Fruit fly (Drosophila melanogaster) whole organism, embryonic: ENCODE data around the gene DPCoAC.

Source experiments
- CG11696 ChIP-seq: fragments of 200-800 bp; sonication (Bioruptor generic); IDR thresholded peaks from 2 replicates; pipeline ENCODE4 v1.3.6; 2022; ENCODE audit warnings: missing biosample characterization, missing genetic modification characterization
- CG12659 ChIP-seq: fragments of 200-800 bp; sonication (Bioruptor generic); optimal IDR thresholded peaks from 3 replicates; lab custom pipeline; 2017; ENCODE audit warnings: mild to moderate bottlenecking, missing biosample characterization, missing genetic modification reagents, missing genetic modification characterization
- CG15479 ChIP-seq: fragments of 200-800 bp; sonication (Bioruptor generic); optimal IDR thresholded peaks from 3 replicates; lab custom pipeline; 2019; ENCODE audit warnings: missing biosample characterization, mild to moderate bottlenecking, missing genetic modification characterization, moderate library complexity
- CG17328 ChIP-seq: fragments of 200-800 bp; sonication (Bioruptor generic); IDR thresholded peaks from 2 replicates; pipeline ENCODE4 v1.3.6; 2022; ENCODE audit warnings: missing biosample characterization, missing genetic modification characterization
- CG17385 ChIP-seq: fragments of 200-800 bp; sonication (Bioruptor generic); optimal IDR thresholded peaks from 3 replicates; lab custom pipeline; 2018; ENCODE audit warnings: missing biosample characterization, mild to moderate bottlenecking, missing genetic modification characterization
- CG17568 ChIP-seq: fragments of 200-800 bp; sonication (Bioruptor generic); optimal IDR thresholded peaks from 2 replicates; lab custom pipeline; 2018; ENCODE audit warnings: missing biosample characterization, mild to moderate bottlenecking, missing genetic modification characterization, moderate library complexity
- CG18764 ChIP-seq: fragments of 200-800 bp; sonication (Bioruptor generic); optimal IDR thresholded peaks from 3 replicates; lab custom pipeline; 2016; ENCODE audit warnings: missing biosample characterization, missing genetic modification characterization
- CG2199 ChIP-seq: fragments of 200-800 bp; sonication (Bioruptor generic); IDR thresholded peaks from 3 replicates; pipeline ENCODE4 v1.3.6; 2022; ENCODE audit warnings: missing biosample characterization, missing genetic modification characterization
- CG33213 ChIP-seq: fragments of 200-800 bp; sonication (Bioruptor generic); optimal IDR thresholded peaks from 3 replicates; lab custom pipeline; 2016; ENCODE audit warnings: missing biosample characterization, missing genetic modification characterization
- CG6272 ChIP-seq: fragments of 200-800 bp; sonication (Bioruptor generic); IDR thresholded peaks from 2 replicates; pipeline ENCODE4 v1.3.6; 2022; ENCODE audit warnings: missing biosample characterization, missing genetic modification characterization
- CG7556 ChIP-seq: fragments of 200-800 bp; sonication (Bioruptor generic); optimal IDR thresholded peaks from 2 replicates; lab custom pipeline; 2017; ENCODE audit warnings: missing biosample characterization, mild to moderate bottlenecking, missing genetic modification characterization
- Dp ChIP-seq: fragments of 200-800 bp; sonication (Bioruptor generic); optimal IDR thresholded peaks from 2 replicates; lab custom pipeline; 2018; ENCODE audit warnings: missing biosample characterization, mild to moderate bottlenecking, missing genetic modification characterization, moderate library complexity
- Fer3 ChIP-seq: fragments of 200-800 bp; sonication (Bioruptor generic); optimal IDR thresholded peaks from 2 replicates; lab custom pipeline; 2018; ENCODE audit warnings: missing biosample characterization, mild to moderate bottlenecking, missing genetic modification characterization, moderate library complexity
- HLH3B ChIP-seq: fragments of 200-800 bp; sonication (Bioruptor generic); IDR thresholded peaks from 2 replicates; pipeline ENCODE4 v1.3.6; 2022; ENCODE audit warnings: missing biosample characterization, missing genetic modification characterization
- HLHmδ ChIP-seq: fragments of 200-800 bp; sonication (Bioruptor generic); optimal IDR thresholded peaks from 2 replicates; lab custom pipeline; 2018; ENCODE audit warnings: missing biosample characterization, mild to moderate bottlenecking, missing genetic modification characterization, moderate library complexity
- Hand ChIP-seq: fragments of 200-800 bp; sonication (Bioruptor generic); optimal IDR thresholded peaks from 2 replicates; lab custom pipeline; 2017; ENCODE audit warnings: mild to moderate bottlenecking, missing biosample characterization, missing genetic modification reagents, missing genetic modification characterization
- HmgZ ChIP-seq: fragments of 200-800 bp; sonication (Bioruptor generic); optimal IDR thresholded peaks from 2 replicates; lab custom pipeline; 2018; ENCODE audit warnings: missing biosample characterization, mild to moderate bottlenecking, missing genetic modification characterization
- Hr3 ChIP-seq: fragments of 200-800 bp; sonication (Bioruptor generic); optimal IDR thresholded peaks from 3 replicates; lab custom pipeline; 2016; ENCODE audit warnings: missing biosample characterization, missing genetic modification characterization
- Hr39 ChIP-seq: fragments of >200 bp; optimal IDR thresholded peaks from 2 replicates; lab custom pipeline; 2017
- Med ChIP-seq: fragments of 200-800 bp; sonication (Bioruptor generic); peaks from one replicate; lab custom pipeline; 2016; ENCODE audit warnings: missing biosample characterization, missing genetic modification characterization, mild to moderate bottlenecking, inconsistent platforms, moderate library complexity
- Pdp1 ChIP-seq, 2 experiments: fragments of 200-800 bp; sonication (Bioruptor generic); optimal IDR thresholded peaks; 3 replicates each; lab custom pipeline; 2016; ENCODE audit warnings: missing biosample characterization in 2 of 2, missing genetic modification characterization in 2 of 2, mild to moderate bottlenecking in 1 of 2, moderate library complexity in 1 of 2
- Ravus ChIP-seq: fragments of 200-800 bp; sonication (Bioruptor generic); IDR thresholded peaks from 2 replicates; pipeline ENCODE4 v1.3.6; 2022; ENCODE audit warnings: missing biosample characterization, missing genetic modification characterization
- Side ChIP-seq: fragments of 200-800 bp; sonication (Bioruptor generic); optimal IDR thresholded peaks from 2 replicates; lab custom pipeline; 2016; ENCODE audit warnings: missing biosample characterization, missing genetic modification characterization
- TFAM ChIP-seq: fragments of 200-800 bp; sonication (Bioruptor generic); optimal IDR thresholded peaks from 2 replicates; lab custom pipeline; 2017; ENCODE audit warnings: missing biosample characterization, missing genetic modification characterization, inconsistent platforms
- Xrp1 ChIP-seq: fragments of 200-800 bp; sonication (Bioruptor generic); IDR thresholded peaks from 2 replicates; pipeline ENCODE4 v1.3.6; 2022; ENCODE audit warnings: missing biosample characterization, missing genetic modification characterization
- bigmax ChIP-seq: fragments of 200-800 bp; sonication (Bioruptor generic); optimal IDR thresholded peaks from 2 replicates; lab custom pipeline; 2018; ENCODE audit warnings: missing biosample characterization, mild to moderate bottlenecking, missing genetic modification characterization
- cg ChIP-seq: fragments of 200-800 bp; sonication (Bioruptor generic); optimal IDR thresholded peaks from 3 replicates; lab custom pipeline; 2019; ENCODE audit warnings: missing biosample characterization, mild to moderate bottlenecking, missing genetic modification characterization, moderate library complexity
- chinmo ChIP-seq: fragments of 200-800 bp; sonication (Bioruptor generic); IDR thresholded peaks from 4 replicates; pipeline ENCODE4 v1.3.6; 2022; ENCODE audit warnings: missing biosample characterization, missing genetic modification characterization; ENCODE audit not compliant: partially characterized antibody
- ci ChIP-seq: fragments of 200-800 bp; sonication (Bioruptor generic); IDR thresholded peaks from 3 replicates; pipeline ENCODE4 v1.3.6; 2022; ENCODE audit warnings: missing biosample characterization, missing genetic modification characterization
- crol ChIP-seq: fragments of 200-800 bp; sonication (Bioruptor generic); IDR thresholded peaks from 2 replicates; pipeline ENCODE4 v1.3.6; 2022; ENCODE audit warnings: missing biosample characterization, missing genetic modification characterization
- dimm ChIP-seq: fragments of 200-800 bp; sonication (Bioruptor generic); IDR thresholded peaks from 2 replicates; pipeline ENCODE4 v1.3.6; 2022; ENCODE audit warnings: missing biosample characterization, missing genetic modification characterization
- dmrt11E ChIP-seq: fragments of 200-800 bp; sonication (Bioruptor generic); optimal IDR thresholded peaks from 3 replicates; lab custom pipeline; 2018; ENCODE audit warnings: missing biosample characterization, mild to moderate bottlenecking, missing genetic modification characterization, moderate library complexity
- emc ChIP-seq: fragments of 200-800 bp; sonication (Bioruptor generic); optimal IDR thresholded peaks from 2 replicates; lab custom pipeline; 2016; ENCODE audit warnings: missing biosample characterization, missing genetic modification characterization
- exex ChIP-seq: fragments of 200-800 bp; sonication (Bioruptor generic); optimal IDR thresholded peaks from 4 replicates; lab custom pipeline; 2018; ENCODE audit warnings: missing biosample characterization, mild to moderate bottlenecking, missing genetic modification characterization, moderate library complexity
- eyg ChIP-seq: fragments of 200-800 bp; sonication (Bioruptor generic); optimal IDR thresholded peaks from 3 replicates; lab custom pipeline; 2016; ENCODE audit warnings: missing biosample characterization, missing genetic modification characterization
- grau ChIP-seq: fragments of 200-800 bp; optimal IDR thresholded peaks from 3 replicates; lab custom pipeline; 2019; ENCODE audit warnings: missing biosample characterization, mild to moderate bottlenecking, missing genetic modification characterization, moderate library complexity
- ham ChIP-seq: fragments of 200-800 bp; sonication (Bioruptor generic); IDR thresholded peaks from 2 replicates; pipeline ENCODE4 v1.3.6; 2022; ENCODE audit warnings: missing biosample characterization, missing genetic modification characterization
- her ChIP-seq: fragments of 200-800 bp; sonication (Bioruptor generic); optimal IDR thresholded peaks from 2 replicates; lab custom pipeline; 2016; ENCODE audit warnings: missing biosample characterization, missing genetic modification characterization
- luna ChIP-seq: fragments of 200-800 bp; sonication (Bioruptor generic); optimal IDR thresholded peaks from 2 replicates; lab custom pipeline; 2016; ENCODE audit warnings: missing biosample characterization, missing genetic modification characterization
- nom ChIP-seq: fragments of 200-800 bp; sonication (Bioruptor generic); optimal IDR thresholded peaks from 2 replicates; lab custom pipeline; 2017; ENCODE audit warnings: missing biosample characterization, missing genetic modification characterization, mild to moderate bottlenecking, moderate library complexity, missing genetic modification reagents
- p53 ChIP-seq: fragments of 200-800 bp; sonication (Bioruptor generic); optimal IDR thresholded peaks from 2 replicates; lab custom pipeline; 2016; ENCODE audit warnings: missing biosample characterization, missing genetic modification characterization
- sd ChIP-seq: fragments of 200-800 bp; sonication (Bioruptor generic); optimal IDR thresholded peaks from 3 replicates; lab custom pipeline; 2018; ENCODE audit warnings: missing biosample characterization, mild to moderate bottlenecking, missing genetic modification characterization, moderate library complexity
- sens-2 ChIP-seq: fragments of 200-800 bp; sonication (Bioruptor generic); IDR thresholded peaks from 2 replicates; pipeline ENCODE4 v1.3.6; 2022; ENCODE audit warnings: missing biosample characterization, missing genetic modification characterization
- sima ChIP-seq: fragments of 200-800 bp; sonication (Bioruptor generic); optimal IDR thresholded peaks from 2 replicates; lab custom pipeline; 2016; ENCODE audit warnings: missing biosample characterization, missing genetic modification characterization
- trem ChIP-seq: fragments of 200-800 bp; optimal IDR thresholded peaks from 3 replicates; lab custom pipeline; 2019; ENCODE audit warnings: missing biosample characterization, mild to moderate bottlenecking, missing genetic modification characterization, moderate library complexity
- trh ChIP-seq: fragments of 200-800 bp; sonication (Bioruptor generic); optimal IDR thresholded peaks from 2 replicates; lab custom pipeline; 2016; ENCODE audit warnings: missing biosample characterization, missing genetic modification characterization

DPCoAC gene

dm6 chr3R:20605562-20606155, 48.2 kb upstream of the DPCoAC start:
- no peak for TF ChIP-seq Hr3 (GFP tag; lab: Kevin White, UChicago)
- no peak for TF ChIP-seq bigmax (GFP tag; lab: Kevin White, UChicago)
- peak; percentile 87 for TF ChIP-seq exex
- TF ChIP-seq Med (GFP tag; lab: Kevin White, UChicago) = peak; percentile 24
- TF ChIP-seq ci (GFP tag; lab: Robert Waterston, UW) = peak; percentile 13; the same call in 1 of the 3 replicates
- TF ChIP-seq nom (GFP tag; lab: Kevin White, UChicago) = peak; percentile 51
- peak in 1 of 2 experiments; percentile 80 for TF ChIP-seq Pdp1 (GFP tag; optimal IDR thresholded peaks at IDR 0.05; lab: Kevin White, UChicago)
- no peak for TF ChIP-seq sd (tag; lab: Kevin White, UChicago)
- 0 out of 2 replicates have a peak, but pooled peaks have one; percentile 12 for TF ChIP-seq sens-2 (GFP tag; lab: Robert Waterston, UW)
- no peak for TF ChIP-seq Hand (GFP tag; lab: Kevin White, UChicago)

- TF ChIP-seq CG15479 (GFP tag; lab: Kevin White, UChicago) (no peak), emc (GFP tag; lab: Kevin White, UChicago) (no peak), her (GFP tag; lab: Kevin White, UChicago) (no peak), Hr39 (peak; percentile 45), cg (GFP tag; lab: Kevin White, UChicago) (peak; percentile 20), HLHmδ (no peak), Fer3 (tag; lab: Kevin White, UChicago) (no peak), Med (GFP tag; lab: Kevin White, UChicago) (peak; percentile 9), trh (no peak), CG2199 (GFP tag; lab: Robert Waterston, UW) (no peak), chinmo (0 out of 4 replicates have a peak, but pooled peaks have one; percentile 24), CG7556 (GFP tag; lab: Kevin White, UChicago) (no peak), CG17568 (no peak), ham (GFP tag; lab: Robert Waterston, UW) (no peak), eyg (GFP tag; lab: Kevin White, UChicago) (no peak), TFAM (GFP tag; lab: Kevin White, UChicago) (no peak), HLH3B (GFP tag; lab: Robert Waterston, UW) (no peak), CG17328 (no peak), luna (GFP tag; lab: Kevin White, UChicago) (no peak), Side (GFP tag; lab: Kevin White, UChicago) (no peak), CG12659 (GFP tag; lab: Kevin White, UChicago) (no peak), dmrt11E (tag; lab: Kevin White, UChicago) (no peak), grau (tag; lab: Kevin White, UChicago) (peak; percentile 38), CG33213 (no peak), p53 (GFP tag; lab: Kevin White, UChicago) (no peak), dimm (GFP tag; lab: Robert Waterston, UW) (no peak), CG6272 (GFP tag; lab: Robert Waterston, UW) (no peak), trem (no peak), crol (peak; percentile 35; the same call in 1 of the 2 replicates), Dp (GFP tag; lab: Kevin White, UChicago) (no peak), CG11696 (no peak), CG18764 (GFP tag; lab: Kevin White, UChicago) (no peak), HmgZ (tag; lab: Kevin White, UChicago) (no peak), Xrp1 (GFP tag; lab: Robert Waterston, UW) (no peak), sima (no peak), CG17385 (GFP tag; lab: Kevin White, UChicago) (no peak), Ravus (GFP tag; lab: Robert Waterston, UW) (no peak)
- TF ChIP-seq, all 482 proteins: peak for 6
Measured at dm6 chr3R:20605078-20605477, 47.6 kb upstream of the DPCoAC start.
